Worm (Caenorhabditis elegans): ENCODE measurements around the gene fipr-5.

ce11 chrV:10243105-10243504 lies 21.9 kb upstream of the fipr-5 start, which contains the start of gene C12D8.9:
- no peak for TF ChIP-seq nhr-179 (tag; optimal IDR thresholded peaks at IDR 0.05)
- TF ChIP-seq pha-4 (tag; optimal IDR thresholded peaks at IDR 0.05) = no peak
- TF ChIP-seq repo-1 (tag; optimal IDR thresholded peaks at IDR 0.05) = no peak
- no peak for TF ChIP-seq sptf-2 (GFP tag; optimal IDR thresholded peaks at IDR 0.05)
- TF ChIP-seq snpc-1.3 (tag; optimal IDR thresholded peaks at IDR 0.05; ENCODE audit: insufficient read depth) = no peak
- no peak for TF ChIP-seq hlh-26 (GFP tag; conservative IDR thresholded peaks at IDR 0.05)
- no peak for TF ChIP-seq tbx-9 (tag; optimal IDR thresholded peaks at IDR 0.05; ENCODE audit: borderline replicate concordance)
- TF ChIP-seq nfyb-1 (GFP tag; IDR thresholded peaks at IDR 0.05) = no peak
